Worm (Caenorhabditis elegans): Measurements from ENCODE around the gene K01D12.10.

- TF ChIP-seq nhr-11 (tag; optimal IDR thresholded peaks at IDR 0.05), result no peak
- TF ChIP-seq ceh-22 (tag; optimal IDR thresholded peaks at IDR 0.05), result no peak
- no peak for TF ChIP-seq K09A11.1 (tag; optimal IDR thresholded peaks at IDR 0.05; ENCODE audit: insufficient read depth)
- no peak for TF ChIP-seq elt-2 (tag; optimal IDR thresholded peaks at IDR 0.05)
- TF ChIP-seq unc-86 (tag; optimal IDR thresholded peaks at IDR 0.05), result no peak
- no peak for TF ChIP-seq ama-1 (optimal IDR thresholded peaks at IDR 0.05)
These were observed 6.3 kb downstream of the K01D12.10 start for ce11 chrV:12412321-12412720.
